Worm (Caenorhabditis elegans): ENCODE measurements around the gene dhrr-1.

Gene dhrr-1

DNA sequence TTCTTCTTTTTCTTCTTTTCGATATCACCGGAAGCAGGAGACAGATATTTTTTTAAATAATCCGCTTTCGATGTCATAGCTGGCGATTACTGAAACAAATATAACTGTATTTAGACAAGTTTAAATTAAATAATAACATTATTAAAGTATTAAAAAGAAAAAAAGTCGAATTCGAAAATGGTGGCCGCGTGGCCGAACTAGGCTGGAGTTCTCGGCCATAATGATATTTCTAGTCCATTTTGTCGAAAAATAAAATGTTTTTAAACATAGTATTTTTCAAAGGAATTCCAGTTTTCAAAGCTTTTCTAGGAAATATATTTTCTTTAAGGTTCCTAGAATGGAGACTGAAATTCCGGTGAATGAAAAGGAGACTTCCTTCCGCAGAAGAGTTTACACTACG lies 23.2 kb downstream of the dhrr-1 start, which contains the start of the genes bud-13 and rpap-2:
bud-13 (minus strand) TSS at position 89 of the 400 bp plus-strand sequence.
rpap-2 (plus strand) TSS at position 329 of the 400 bp plus-strand sequence.
- TF ChIP-seq cog-1 (tag; optimal IDR thresholded peaks at IDR 0.05) = no peak
- no peak for TF ChIP-seq tab-1 (GFP tag; IDR thresholded peaks at IDR 0.05)
- no peak for TF ChIP-seq T22C8.4 (GFP tag; IDR thresholded peaks at IDR 0.05)
- TF ChIP-seq ref-1 (GFP tag; conservative IDR thresholded peaks at IDR 0.05) = no peak
- TF ChIP-seq ztf-23 (GFP tag; IDR thresholded peaks at IDR 0.05) = no peak
- no peak for TF ChIP-seq klf-2 (GFP tag; conservative IDR thresholded peaks at IDR 0.05)
- no peak for TF ChIP-seq ztf-29 (GFP tag; IDR thresholded peaks at IDR 0.05)

DNA sequence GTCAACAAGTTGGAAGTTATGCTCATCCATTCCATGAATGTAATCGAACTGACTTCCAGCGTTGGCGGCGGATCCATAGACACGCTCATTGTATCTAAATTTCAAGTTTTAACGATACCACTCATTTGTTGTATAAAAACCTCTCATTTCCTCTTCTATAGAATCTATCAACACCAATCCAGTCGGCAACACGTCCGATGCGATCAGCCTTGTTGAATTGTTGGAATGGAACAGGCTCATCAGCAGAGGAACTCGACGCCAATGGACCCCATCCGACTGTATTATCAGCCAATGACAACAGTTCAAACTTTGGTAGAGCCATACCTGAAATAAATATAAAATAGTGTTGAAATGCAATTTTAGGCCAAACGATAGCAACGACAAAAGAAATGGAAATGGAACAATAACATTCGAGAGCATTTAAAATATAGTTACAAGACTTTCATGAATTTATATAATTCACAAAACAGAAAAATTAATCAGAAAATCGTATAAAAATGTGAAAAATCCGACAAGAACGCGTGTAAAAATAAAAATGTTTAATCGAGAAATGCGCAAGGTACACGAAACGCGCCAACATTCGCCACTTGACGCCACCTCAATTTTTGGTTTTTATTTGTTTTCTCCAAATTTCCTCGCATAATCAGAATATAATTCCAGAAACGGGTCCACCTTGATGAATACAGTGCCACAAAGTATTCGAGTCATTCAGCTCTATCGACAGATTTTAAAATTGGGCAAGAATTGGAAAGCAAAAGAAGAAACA lies 27.0 kb downstream of the dhrr-1 start, which contains the start of the genes eif-3.D and R08D7.4:
eif-3.D (minus strand) TSS at position 324 of the 766 bp plus-strand sequence.
R08D7.4 (plus strand) TSS at position 638 of the 766 bp plus-strand sequence.
- TF ChIP-seq tab-1 (GFP tag; IDR thresholded peaks at IDR 0.05) = peak; percentile 57; the same call in 1 of the 2 replicates
- 0 out of 2 replicates have a peak, but pooled peaks have one; percentile 47 for TF ChIP-seq flt-1 (GFP tag; IDR thresholded peaks at IDR 0.05)
- peak; percentile 54 for TF ChIP-seq med-1 (GFP tag; optimal IDR thresholded peaks at IDR 0.05; ENCODE audit: insufficient read depth)
- TF ChIP-seq cog-1 (tag; optimal IDR thresholded peaks at IDR 0.05) = no peak
- TF ChIP-seq ref-1 (GFP tag; conservative IDR thresholded peaks at IDR 0.05) = no peak
- TF ChIP-seq ztf-23 (GFP tag; IDR thresholded peaks at IDR 0.05) = peak; percentile 66; the same call in 1 of the 2 replicates
- TF ChIP-seq T22C8.4 (GFP tag; IDR thresholded peaks at IDR 0.05) = no peak
- no peak for TF ChIP-seq klf-2 (GFP tag; conservative IDR thresholded peaks at IDR 0.05)

DNA sequence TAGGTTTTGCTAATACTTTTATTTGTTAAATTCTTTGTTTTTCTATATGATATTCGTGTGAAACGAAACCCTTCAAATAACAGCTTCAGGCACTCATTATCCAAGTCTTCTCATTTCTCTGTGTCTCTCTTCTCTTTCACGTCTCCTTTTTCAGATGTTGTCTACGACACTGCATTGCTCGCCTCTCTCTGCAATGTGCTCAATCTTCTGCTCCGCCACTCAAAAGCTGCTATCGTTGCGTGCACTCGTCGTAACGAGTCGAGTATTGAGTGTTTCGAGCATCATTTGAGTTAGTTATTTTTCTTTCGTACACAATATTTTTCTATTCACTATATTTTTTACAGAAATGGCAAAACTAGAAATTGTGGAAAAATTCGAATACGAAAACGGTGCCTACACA lies 28.7 kb downstream of the dhrr-1 start:
- TF ChIP-seq T22C8.4 (GFP tag; IDR thresholded peaks at IDR 0.05) (no peak), klf-2 (GFP tag; conservative IDR thresholded peaks at IDR 0.05) (no peak), flt-1 (GFP tag; IDR thresholded peaks at IDR 0.05) (no peak), cog-1 (tag; optimal IDR thresholded peaks at IDR 0.05) (no peak), med-1 (GFP tag; optimal IDR thresholded peaks at IDR 0.05; ENCODE audit: insufficient read depth) (no peak), ztf-23 (GFP tag; IDR thresholded peaks at IDR 0.05) (no peak), ref-1 (GFP tag; conservative IDR thresholded peaks at IDR 0.05) (no peak), tab-1 (GFP tag; IDR thresholded peaks at IDR 0.05) (no peak)

DNA sequence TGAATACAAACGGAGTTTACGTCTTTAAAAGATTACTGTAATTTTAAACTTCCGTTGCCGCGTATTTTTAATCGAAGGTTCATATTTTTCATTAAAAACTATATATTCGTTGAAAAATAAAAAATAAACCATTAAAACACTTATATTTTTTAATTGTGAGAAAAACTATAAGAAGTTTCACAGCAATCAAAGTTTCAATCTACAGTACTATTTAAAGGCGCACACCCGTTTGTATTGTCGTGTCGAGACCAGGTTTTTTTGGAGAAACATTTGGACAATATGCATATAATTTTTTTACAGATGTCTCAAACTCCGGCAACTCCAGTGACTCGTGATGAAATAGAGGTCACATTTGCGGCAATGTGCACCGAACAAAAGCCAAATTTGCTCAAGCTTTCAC lies 29.4 kb downstream of the dhrr-1 start, which contains the start of gene R08D7.5:
R08D7.5 (plus strand) TSS at position 301 of the 400 bp plus-strand sequence.
- no peak for TF ChIP-seq flt-1 (GFP tag; IDR thresholded peaks at IDR 0.05)
- TF ChIP-seq T22C8.4 (GFP tag; IDR thresholded peaks at IDR 0.05) = no peak
- no peak for TF ChIP-seq med-1 (GFP tag; optimal IDR thresholded peaks at IDR 0.05; ENCODE audit: insufficient read depth)
- no peak for TF ChIP-seq tab-1 (GFP tag; IDR thresholded peaks at IDR 0.05)
- TF ChIP-seq cog-1 (tag; optimal IDR thresholded peaks at IDR 0.05) = no peak
- TF ChIP-seq ref-1 (GFP tag; conservative IDR thresholded peaks at IDR 0.05) = no peak

DNA sequence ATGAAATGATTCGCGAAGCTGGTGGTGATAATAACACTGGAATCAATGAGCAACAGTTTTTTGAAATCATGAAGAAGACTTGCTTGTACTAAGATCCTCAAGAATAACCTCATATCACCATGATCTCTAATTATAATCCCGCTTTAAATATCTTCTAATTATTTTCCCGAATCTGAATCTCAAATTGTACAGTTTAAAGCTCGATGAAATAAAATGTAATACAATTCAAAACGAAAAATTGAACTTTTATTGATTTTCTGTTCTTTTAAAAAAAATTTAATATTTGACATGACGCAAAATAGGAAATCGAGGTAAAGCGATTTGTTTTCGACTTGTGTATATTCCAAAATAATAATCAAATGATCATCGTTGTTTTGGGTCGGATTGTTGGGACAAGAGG lies 30.4 kb downstream of the dhrr-1 start:
- TF ChIP-seq ztf-29 (GFP tag; IDR thresholded peaks at IDR 0.05) = no peak

DNA sequence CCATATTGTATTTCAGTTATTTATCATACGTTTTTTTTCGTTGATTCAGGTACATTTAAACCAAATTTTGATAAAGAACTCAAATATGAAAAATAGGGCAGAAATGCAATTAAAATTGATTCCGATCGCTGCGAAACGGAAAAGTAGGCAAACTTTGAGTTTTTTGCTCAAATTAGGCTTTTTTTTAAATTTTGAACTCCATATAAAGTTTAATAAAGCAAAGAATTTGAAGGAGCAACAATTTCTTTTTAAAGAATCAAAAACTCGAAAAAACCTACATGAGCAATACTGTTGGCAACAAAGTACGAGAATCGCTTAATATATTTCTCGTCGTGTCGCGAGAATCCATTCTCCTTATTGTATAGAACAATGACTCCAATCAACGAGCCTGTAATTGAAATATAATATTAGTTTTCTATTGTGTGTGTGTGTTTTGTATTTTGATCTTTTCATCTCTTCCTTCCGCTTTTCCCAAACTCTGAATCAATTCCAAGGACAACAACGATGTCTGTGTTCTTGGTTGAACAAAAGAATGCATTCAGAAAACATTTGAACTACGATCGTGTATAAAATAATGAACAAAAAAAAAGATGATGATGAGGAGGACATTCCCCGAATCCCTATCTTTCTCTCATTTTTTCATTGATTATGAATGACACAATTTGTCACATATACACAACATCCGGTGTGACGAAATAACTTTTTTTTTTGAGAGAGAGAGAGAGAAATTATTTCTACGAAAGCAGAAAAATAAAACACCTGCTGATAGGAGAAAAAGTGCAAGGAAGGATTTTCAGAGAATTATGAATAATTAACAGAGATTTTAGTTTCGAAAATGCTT lies 34.3 kb downstream of the dhrr-1 start:
- TF ChIP-seq flt-1 (GFP tag; IDR thresholded peaks at IDR 0.05) (no peak), ztf-29 (GFP tag; IDR thresholded peaks at IDR 0.05) (no peak), T22C8.4 (GFP tag; IDR thresholded peaks at IDR 0.05) (no peak), klf-2 (GFP tag; conservative IDR thresholded peaks at IDR 0.05) (no peak), ztf-23 (GFP tag; IDR thresholded peaks at IDR 0.05) (no peak), ref-1 (GFP tag; conservative IDR thresholded peaks at IDR 0.05) (no peak), med-1 (GFP tag; optimal IDR thresholded peaks at IDR 0.05; ENCODE audit: insufficient read depth) (no peak), cog-1 (tag; optimal IDR thresholded peaks at IDR 0.05) (no peak), tab-1 (GFP tag; IDR thresholded peaks at IDR 0.05) (no peak)

DNA sequence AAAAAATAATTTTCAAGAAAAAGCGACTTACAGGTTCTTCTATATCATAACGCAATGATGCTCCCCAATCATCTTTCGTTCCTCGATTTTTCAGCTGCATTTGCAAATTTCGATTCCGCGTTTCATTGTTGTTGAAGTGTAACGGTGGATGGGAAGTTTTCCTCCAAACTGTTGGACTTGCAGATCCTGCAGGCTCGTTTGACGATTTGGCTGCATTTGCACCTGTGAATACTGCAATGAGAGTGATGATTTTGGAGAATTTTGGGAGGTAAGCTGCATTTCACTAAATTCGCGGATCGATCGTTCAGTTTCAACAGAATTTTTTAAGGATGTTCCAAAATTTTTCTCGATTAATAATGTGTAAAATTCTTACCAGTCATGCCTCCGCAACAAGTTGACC lies 36.4 kb downstream of the dhrr-1 start:
- TF ChIP-seq ref-1 (GFP tag; conservative IDR thresholded peaks at IDR 0.05) (no peak), klf-2 (GFP tag; conservative IDR thresholded peaks at IDR 0.05) (no peak), tab-1 (GFP tag; IDR thresholded peaks at IDR 0.05) (no peak), ztf-23 (GFP tag; IDR thresholded peaks at IDR 0.05) (no peak), flt-1 (GFP tag; IDR thresholded peaks at IDR 0.05) (no peak), T22C8.4 (GFP tag; IDR thresholded peaks at IDR 0.05) (no peak), med-1 (GFP tag; optimal IDR thresholded peaks at IDR 0.05; ENCODE audit: insufficient read depth) (no peak), ztf-29 (GFP tag; IDR thresholded peaks at IDR 0.05) (no peak), cog-1 (tag; optimal IDR thresholded peaks at IDR 0.05) (no peak)

DNA sequence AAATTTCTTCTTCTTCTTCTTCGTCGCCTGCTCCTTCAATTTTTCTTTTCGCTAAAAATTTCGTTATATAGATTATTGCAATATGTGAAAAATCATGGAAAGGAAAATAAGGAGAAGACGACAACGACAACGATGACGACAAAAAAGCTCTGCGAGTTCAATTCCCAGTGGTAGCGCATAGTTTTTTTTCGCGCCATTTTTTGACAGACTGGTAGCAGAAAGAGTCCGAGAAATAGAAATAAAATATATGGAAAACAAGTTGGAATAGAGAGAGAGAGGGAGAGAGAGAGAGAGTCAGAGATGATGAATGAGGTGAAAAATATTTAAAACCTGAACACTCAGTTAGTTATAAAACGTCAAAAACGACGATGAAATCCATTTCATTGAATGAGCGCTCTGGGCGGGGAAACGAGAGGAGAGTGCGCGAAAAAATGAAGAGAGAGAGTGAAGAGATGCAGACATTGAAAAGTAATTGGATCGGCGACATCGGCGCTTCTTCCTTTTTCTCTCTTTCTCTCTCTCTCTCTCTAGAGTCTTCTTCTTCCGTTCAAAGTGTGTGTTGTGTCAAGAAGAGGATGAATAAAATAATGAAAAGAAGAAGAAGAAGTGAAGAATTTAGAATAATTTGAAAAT lies 37.5 kb downstream of the dhrr-1 start, which contains the start of gene pde-2:
pde-2 (minus strand) TSS at position 51 of the 633 bp plus-strand sequence.
- 0 out of 2 replicates have a peak, but pooled peaks have one; percentile 10 for TF ChIP-seq flt-1 (GFP tag; IDR thresholded peaks at IDR 0.05)
- no peak for TF ChIP-seq tab-1 (GFP tag; IDR thresholded peaks at IDR 0.05)
- TF ChIP-seq ztf-29 (GFP tag; IDR thresholded peaks at IDR 0.05) = no peak
- TF ChIP-seq ztf-23 (GFP tag; IDR thresholded peaks at IDR 0.05) = 0 out of 2 replicates have a peak, but pooled peaks have one; percentile 44

DNA sequence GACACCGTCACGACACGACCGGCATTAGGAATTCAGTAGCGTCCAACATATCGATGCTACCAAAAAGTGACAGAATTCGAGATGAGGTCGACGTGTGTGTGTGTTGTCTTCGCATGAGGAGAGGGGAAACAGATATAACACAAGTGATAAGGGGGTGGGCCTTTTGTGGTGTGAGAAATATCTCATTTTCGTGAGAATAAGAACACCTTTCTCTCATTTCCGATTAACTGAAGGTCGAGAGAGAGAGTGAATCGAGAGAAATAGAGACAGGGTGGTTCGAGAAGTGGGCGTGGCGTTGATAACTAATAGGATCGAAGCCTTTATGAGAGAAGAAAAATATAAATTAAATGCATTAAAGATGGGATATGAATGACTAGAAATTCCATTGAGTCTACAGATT lies 38.7 kb downstream of the dhrr-1 start:
- TF ChIP-seq med-1 (GFP tag; optimal IDR thresholded peaks at IDR 0.05; ENCODE audit: insufficient read depth) (no peak), ztf-23 (GFP tag; IDR thresholded peaks at IDR 0.05) (no peak), ref-1 (GFP tag; conservative IDR thresholded peaks at IDR 0.05) (no peak), klf-2 (GFP tag; conservative IDR thresholded peaks at IDR 0.05) (no peak), ztf-29 (GFP tag; IDR thresholded peaks at IDR 0.05) (no peak), cog-1 (tag; optimal IDR thresholded peaks at IDR 0.05) (no peak), T22C8.4 (GFP tag; IDR thresholded peaks at IDR 0.05) (no peak), flt-1 (GFP tag; IDR thresholded peaks at IDR 0.05) (no peak), tab-1 (GFP tag; IDR thresholded peaks at IDR 0.05) (no peak)
